Worm (Caenorhabditis elegans) whole organism, L1 larva: Measurements from ENCODE around the gene pqn-42.

Source experiments
- C04F5.9 ChIP-seq: sonication (generic microtip); optimal IDR thresholded peaks from 2 replicates; lab custom pipeline; 2016; ENCODE audit warnings: missing genetic modification characterization, missing compliant biosample characterization
- C16A3.4 ChIP-seq: fragments of 150-350 bp; optimal IDR thresholded peaks from 2 replicates; lab custom pipeline; 2014; ENCODE audit warnings: missing biosample characterization, missing genetic modification characterization
- C34B4.2 ChIP-seq: sonication (generic microtip); optimal IDR thresholded peaks from 2 replicates; lab custom pipeline; 2017; ENCODE audit warnings: mild to moderate bottlenecking, missing genetic modification characterization, missing compliant biosample characterization
- F16B12.6 ChIP-seq: fragments of 150-350 bp; optimal IDR thresholded peaks from 2 replicates; lab custom pipeline; 2014; ENCODE audit warnings: missing biosample characterization, missing genetic modification characterization
- Y116A8C.19 ChIP-seq: sonication (generic microtip); optimal IDR thresholded peaks from 2 replicates; lab custom pipeline; 2016; ENCODE audit warnings: missing compliant biosample characterization, missing genetic modification characterization, borderline replicate concordance
- alr-1 ChIP-seq: fragments of 200-800 bp; sonication (Bioruptor generic); optimal IDR thresholded peaks from 2 replicates; lab custom pipeline; 2018; ENCODE audit warnings: borderline replicate concordance, mild to moderate bottlenecking, missing genetic modification characterization, missing compliant biosample characterization
- aly-2 ChIP-seq: fragments of 150-350 bp; optimal IDR thresholded peaks from 2 replicates; lab custom pipeline; 2014; ENCODE audit warnings: missing biosample characterization, missing genetic modification characterization
- ama-1 ChIP-seq: fragments of 150-350 bp; optimal IDR thresholded peaks from 2 replicates; lab custom pipeline; 2014
- blmp-1 ChIP-seq: fragments of 150-350 bp; optimal IDR thresholded peaks from 2 replicates; lab custom pipeline; 2014; ENCODE audit warnings: missing biosample characterization, missing genetic modification characterization
- ceh-82 ChIP-seq, 3 experiments: fragments of 150-350 bp in 1 of 3; sonication (generic microtip) in 2 of 3; optimal IDR thresholded peaks; 2 replicates each; lab custom pipeline; 2014 to 2017; ENCODE audit warnings: missing biosample characterization in 3 of 3, missing genetic modification characterization in 3 of 3
- ceh-90 ChIP-seq: sonication (generic microtip); optimal IDR thresholded peaks from 2 replicates; lab custom pipeline; 2016; ENCODE audit warnings: missing genetic modification characterization, missing compliant biosample characterization
- ces-1 ChIP-seq: fragments of 150-350 bp; optimal IDR thresholded peaks from 2 replicates; lab custom pipeline; 2014; ENCODE audit warnings: missing biosample characterization, missing genetic modification reagents, missing genetic modification characterization
- dpl-1 ChIP-seq, 3 experiments: fragments of 150-350 bp in 2 of 3; sonication (generic microtip) in 1 of 3; optimal IDR thresholded peaks; 2 replicates each; lab custom pipeline; 2014 to 2017; ENCODE audit warnings: missing biosample characterization in 3 of 3, missing genetic modification characterization in 3 of 3, missing genetic modification reagents in 3 of 3
- dsc-1 ChIP-seq: sonication (generic microtip); optimal IDR thresholded peaks from 2 replicates; lab custom pipeline; 2016; ENCODE audit warnings: mild to moderate bottlenecking, missing genetic modification characterization, missing compliant biosample characterization
- efl-1 ChIP-seq, 4 experiments: fragments of 150-350 bp; optimal IDR thresholded peaks in 3 of 4; peaks in 1 of 4; 1 replicate in 1 of 4; 2 replicates in 3 of 4; lab custom pipeline; 2014; ENCODE audit warnings: missing biosample characterization in 2 of 4, missing genetic modification characterization in 2 of 4, missing genetic modification reagents in 2 of 4
- efl-3 ChIP-seq: fragments of 200-800 bp; sonication (Bioruptor generic); optimal IDR thresholded peaks from 2 replicates; lab custom pipeline; 2018; ENCODE audit warnings: mild to moderate bottlenecking, missing genetic modification characterization, missing compliant biosample characterization
- elt-2 ChIP-seq: sonication (generic microtip); optimal IDR thresholded peaks from 2 replicates; lab custom pipeline; 2016; ENCODE audit warnings: missing genetic modification characterization, mild to moderate bottlenecking, inconsistent platforms, missing compliant biosample characterization, missing genetic modification reagents
- ets-5 ChIP-seq: fragments of 200-800 bp; sonication (Bioruptor generic); IDR thresholded peaks from 2 replicates; pipeline ENCODE4 v1.3.6; 2022; ENCODE audit warnings: missing genetic modification characterization, missing compliant biosample characterization
- fkh-10 ChIP-seq: sonication (generic microtip); optimal IDR thresholded peaks from 2 replicates; lab custom pipeline; 2017; ENCODE audit warnings: missing biosample characterization, missing genetic modification reagents, missing genetic modification characterization
- fkh-8 ChIP-seq: sonication (generic microtip); optimal IDR thresholded peaks from 2 replicates; lab custom pipeline; 2016; ENCODE audit warnings: mild to moderate bottlenecking, missing genetic modification characterization, missing compliant biosample characterization
- grh-1 ChIP-seq: fragments of 200-800 bp; sonication (Bioruptor generic); IDR thresholded peaks from 2 replicates; pipeline ENCODE4 v1.3.6; 2022; ENCODE audit warnings: missing genetic modification reagents, missing genetic modification characterization, missing compliant biosample characterization
- hlh-17 ChIP-seq: fragments of 200-800 bp; sonication (Bioruptor generic); optimal IDR thresholded peaks from 2 replicates; lab custom pipeline; 2018; ENCODE audit warnings: missing genetic modification characterization, mild to moderate bottlenecking, missing compliant biosample characterization, moderate library complexity, borderline replicate concordance
- hlh-4 ChIP-seq: sonication (generic microtip); optimal IDR thresholded peaks from 2 replicates; lab custom pipeline; 2016; ENCODE audit warnings: mild to moderate bottlenecking, missing genetic modification characterization, missing compliant biosample characterization
- hpl-2 ChIP-seq: fragments of 150-350 bp; optimal IDR thresholded peaks from 2 replicates; lab custom pipeline; 2014; ENCODE audit warnings: missing biosample characterization, missing genetic modification reagents, missing genetic modification characterization
- lin-14 ChIP-seq: fragments of 200-800 bp; sonication (Bioruptor generic); optimal IDR thresholded peaks from 2 replicates; lab custom pipeline; 2018; ENCODE audit warnings: mild to moderate bottlenecking, missing genetic modification characterization, moderate library complexity, missing compliant biosample characterization
- lin-15B ChIP-seq: fragments of 150-350 bp; sonication (generic microtip); optimal IDR thresholded peaks from 3 replicates; lab custom pipeline; 2014; ENCODE audit warnings: missing biosample characterization, missing genetic modification characterization
- lin-35 ChIP-seq, 2 experiments: fragments of 150-350 bp; optimal IDR thresholded peaks; 2 replicates each; lab custom pipeline; 2014; ENCODE audit warnings: missing biosample characterization in 2 of 2, missing genetic modification characterization in 2 of 2, missing genetic modification reagents in 2 of 2
- lin-39 ChIP-seq: fragments of 150-350 bp; optimal IDR thresholded peaks from 2 replicates; lab custom pipeline; 2014; ENCODE audit warnings: missing biosample characterization, missing genetic modification reagents, missing genetic modification characterization
- lir-3 ChIP-seq: sonication (generic microtip); optimal IDR thresholded peaks from 2 replicates; lab custom pipeline; 2016; ENCODE audit warnings: mild to moderate bottlenecking, missing genetic modification characterization, moderate library complexity, missing compliant biosample characterization; ENCODE audit not compliant: poor library complexity
- lsy-2 ChIP-seq, 2 experiments: fragments of 150-350 bp; optimal IDR thresholded peaks; 2 replicates each; lab custom pipeline; 2014; ENCODE audit warnings: missing biosample characterization in 2 of 2, missing genetic modification characterization in 2 of 2
- mab-9 ChIP-seq: fragments of 200-800 bp; sonication (Bioruptor generic); IDR thresholded peaks from 2 replicates; pipeline ENCODE4 v1.3.6; 2022; ENCODE audit warnings: missing genetic modification reagents, missing genetic modification characterization, missing compliant biosample characterization
- nhr-19 ChIP-seq: fragments of 200-800 bp; sonication (Bioruptor generic); conservative IDR thresholded peaks from 2 replicates; pipeline ENCODE4 v1.3.6; 2022; ENCODE audit warnings: missing genetic modification characterization, missing compliant biosample characterization
- nhr-20 ChIP-seq: sonication (generic microtip); optimal IDR thresholded peaks from 2 replicates; lab custom pipeline; 2016; ENCODE audit warnings: mild to moderate bottlenecking, missing genetic modification characterization, missing compliant biosample characterization
- nhr-237 ChIP-seq: fragments of 150-350 bp; optimal IDR thresholded peaks from 2 replicates; lab custom pipeline; 2014; ENCODE audit warnings: missing biosample characterization, missing genetic modification characterization
- nhr-28 ChIP-seq: fragments of 150-350 bp; optimal IDR thresholded peaks from 2 replicates; lab custom pipeline; 2014; ENCODE audit warnings: missing biosample characterization, missing genetic modification characterization
- nhr-76 ChIP-seq: sonication (generic microtip); optimal IDR thresholded peaks from 2 replicates; lab custom pipeline; 2017; ENCODE audit warnings: missing biosample characterization, missing genetic modification characterization
- nhr-77 ChIP-seq: fragments of 150-350 bp; optimal IDR thresholded peaks from 2 replicates; lab custom pipeline; 2014; ENCODE audit warnings: missing biosample characterization, missing genetic modification characterization
- nhr-84 ChIP-seq: sonication (generic microtip); optimal IDR thresholded peaks from 2 replicates; lab custom pipeline; 2017; ENCODE audit warnings: missing biosample characterization, missing genetic modification characterization
- nhr-90 ChIP-seq: sonication (generic microtip); optimal IDR thresholded peaks from 2 replicates; lab custom pipeline; 2016; ENCODE audit warnings: mild to moderate bottlenecking, missing genetic modification characterization, missing compliant biosample characterization; ENCODE audit not compliant: poor library complexity
- pag-3 ChIP-seq: sonication (generic microtip); optimal IDR thresholded peaks from 2 replicates; lab custom pipeline; 2017; ENCODE audit warnings: missing genetic modification characterization, mild to moderate bottlenecking, missing compliant biosample characterization, antibody characterized with exemption, borderline replicate concordance; ENCODE audit not compliant: insufficient read depth
- pqm-1 ChIP-seq: sonication (generic microtip); optimal IDR thresholded peaks from 3 replicates; lab custom pipeline; 2017; ENCODE audit warnings: missing biosample characterization, missing genetic modification characterization
- snpc-4 ChIP-seq: fragments of 150-350 bp; optimal IDR thresholded peaks from 2 replicates; lab custom pipeline; 2014; ENCODE audit warnings: missing biosample characterization, missing genetic modification characterization
- snu-23 ChIP-seq: sonication (generic microtip); optimal IDR thresholded peaks from 2 replicates; lab custom pipeline; 2016; ENCODE audit warnings: missing genetic modification characterization, missing compliant biosample characterization
- sptf-1 ChIP-seq: fragments of 150-350 bp; optimal IDR thresholded peaks from 2 replicates; lab custom pipeline; 2014; ENCODE audit warnings: missing biosample characterization, missing genetic modification characterization
- tbx-2 ChIP-seq: sonication (generic microtip); optimal IDR thresholded peaks from 2 replicates; lab custom pipeline; 2016; ENCODE audit warnings: missing genetic modification characterization, missing compliant biosample characterization
- tlp-1 ChIP-seq: fragments of 150-350 bp; optimal IDR thresholded peaks from 2 replicates; lab custom pipeline; 2014; ENCODE audit warnings: missing biosample characterization, missing genetic modification characterization
- unc-62 ChIP-seq: fragments of 150-350 bp; optimal IDR thresholded peaks from 2 replicates; lab custom pipeline; 2014; ENCODE audit warnings: missing biosample characterization, missing genetic modification reagents, missing genetic modification characterization
- unc-98 ChIP-seq: fragments of 200-800 bp; sonication (Bioruptor generic); IDR thresholded peaks from 2 replicates; pipeline ENCODE4 v1.3.6; 2022; ENCODE audit warnings: missing genetic modification characterization, missing compliant biosample characterization
- xbp-1 ChIP-seq: sonication (generic microtip); optimal IDR thresholded peaks from 2 replicates; lab custom pipeline; 2016; ENCODE audit warnings: missing genetic modification characterization, missing compliant biosample characterization
- zip-4 ChIP-seq: fragments of 200-800 bp; sonication (Bioruptor generic); optimal IDR thresholded peaks from 2 replicates; lab custom pipeline; 2018; ENCODE audit warnings: mild to moderate bottlenecking, missing genetic modification characterization, moderate library complexity, missing compliant biosample characterization
- ztf-4 ChIP-seq: fragments of 150-350 bp; optimal IDR thresholded peaks from 2 replicates; lab custom pipeline; 2014; ENCODE audit warnings: missing biosample characterization, missing genetic modification characterization

The pqn-42 gene

DNA sequence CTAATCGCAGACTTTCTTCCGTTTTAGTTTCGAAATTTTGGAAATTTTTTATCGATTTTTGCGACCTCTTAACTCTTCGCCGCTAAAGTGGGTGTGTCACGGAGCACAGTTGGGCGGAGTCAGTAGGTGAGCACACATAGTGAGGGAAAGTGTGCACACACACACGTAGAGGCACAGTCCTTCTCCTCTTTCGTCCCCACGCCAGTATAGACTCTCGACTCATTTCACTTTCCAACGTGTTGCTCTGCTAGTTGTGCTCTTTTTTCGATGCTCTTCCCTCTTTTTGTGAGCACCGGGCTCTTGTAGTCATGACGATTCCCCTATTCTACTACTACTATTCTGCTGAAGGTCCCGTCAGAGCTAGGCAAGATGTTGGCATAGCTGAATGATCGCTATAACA lies 6.3 kb downstream of the pqn-42 start:
- TF ChIP-seq lir-3 (no peak), efl-3 (GFP tag; lab: Kevin White, UChicago) (no peak), unc-62 (GFP tag; lab: Kevin White, UChicago) (no peak), zip-4 (GFP tag; lab: Kevin White, UChicago) (no peak), snu-23 (GFP tag; lab: Kevin White, UChicago) (no peak), snpc-4 (tag; lab: Kevin White, UChicago) (no peak), ces-1 (GFP tag; lab: Kevin White, UChicago) (no peak), Y116A8C.19 (tag; lab: Kevin White, UChicago) (no peak), alr-1 (tag; lab: Kevin White, UChicago) (no peak), lin-35 (GFP tag; optimal IDR thresholded peaks at IDR 0.05; lab: Kevin White, UChicago) (peak in 1 of 2 experiments; percentile 28), pqm-1 (no peak), C34B4.2 (tag; lab: Kevin White, UChicago) (no peak), dsc-1 (tag; lab: Kevin White, UChicago) (no peak), nhr-90 (no peak), ets-5 (GFP tag; lab: Robert Waterston, UW) (no peak), hlh-4 (tag; lab: Kevin White, UChicago) (no peak), hlh-17 (GFP tag; lab: Kevin White, UChicago) (no peak), lsy-2 (tag; optimal IDR thresholded peaks at IDR 0.05; lab: Kevin White, UChicago) (peak in 1 of 2 experiments; percentile 7), lin-39 (tag; lab: Kevin White, UChicago) (no peak), nhr-77 (tag; lab: Kevin White, UChicago) (no peak), fkh-10 (no peak), nhr-19 (GFP tag; lab: Robert Waterston, UW) (no peak), mab-9 (GFP tag; lab: Robert Waterston, UW) (no peak), elt-2 (tag; lab: Kevin White, UChicago) (peak; percentile 20), grh-1 (no peak), tlp-1 (tag; lab: Kevin White, UChicago) (no peak), nhr-28 (tag; lab: Kevin White, UChicago) (no peak), efl-1 (optimal IDR thresholded peaks at IDR 0.05; lab: Kevin White, UChicago) (no peak), efl-1 (GFP tag; optimal IDR thresholded peaks at IDR 0.05 in 1 of 2; lab: Kevin White, UChicago) (peak in 1 of 2 experiments; percentile 94), nhr-20 (tag; lab: Kevin White, UChicago) (no peak), unc-98 (GFP tag; lab: Robert Waterston, UW) (no peak), nhr-84 (no peak)

DNA sequence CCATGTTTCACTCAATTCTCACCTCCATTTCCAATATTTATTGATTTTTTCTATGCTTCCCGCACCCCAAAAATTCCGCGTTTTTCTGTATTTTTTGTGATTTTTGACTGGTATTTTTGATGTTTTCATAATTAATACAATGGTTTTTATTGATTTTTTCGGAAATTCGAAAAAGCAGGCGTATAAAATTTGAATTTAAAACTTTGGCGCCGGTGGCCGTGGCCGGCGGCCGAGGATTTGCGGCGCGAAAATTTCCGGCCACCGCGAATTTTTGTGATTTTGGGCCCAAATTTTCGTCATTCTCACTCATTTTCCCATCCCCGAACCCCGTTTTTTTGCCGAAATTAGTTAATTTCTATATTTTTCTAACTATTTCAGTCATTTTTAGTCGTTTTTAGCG lies 7.8 kb downstream of the pqn-42 start:
- TF ChIP-seq nhr-76 (tag; lab: Kevin White, UChicago), result no peak
- peak; percentile 83 to 89 (median 84) for TF ChIP-seq dpl-1 (GFP tag; optimal IDR thresholded peaks at IDR 0.05; lab: Kevin White, UChicago)
- peak; percentile 22 for TF ChIP-seq lin-15B (tag; lab: Kevin White, UChicago)
- peak; percentile 29 for TF ChIP-seq aly-2 (tag; lab: Kevin White, UChicago)
- TF ChIP-seq efl-1 (optimal IDR thresholded peaks at IDR 0.05; lab: Kevin White, UChicago), result peak; percentile 89 to 91
- TF ChIP-seq efl-1 (GFP tag; optimal IDR thresholded peaks at IDR 0.05 in 1 of 2; lab: Kevin White, UChicago), result peak; percentile 89 to 98
- TF ChIP-seq ztf-4 (tag; lab: Kevin White, UChicago), result no peak
- no peak for TF ChIP-seq ets-5 (GFP tag; lab: Robert Waterston, UW)
- TF ChIP-seq C16A3.4 (tag; lab: Kevin White, UChicago), result no peak
- TF ChIP-seq alr-1 (tag; lab: Kevin White, UChicago), result no peak
- no peak for TF ChIP-seq hlh-4 (tag; lab: Kevin White, UChicago)
- peak; percentile 49 for TF ChIP-seq xbp-1 (tag; lab: Kevin White, UChicago)
- no peak for TF ChIP-seq pag-3 (tag; lab: Kevin White, UChicago)
- TF ChIP-seq blmp-1, result no peak
- TF ChIP-seq fkh-8 (tag; lab: Kevin White, UChicago), result peak; percentile 34
- peak; percentile 89 for TF ChIP-seq ceh-90
- peak; percentile 67 for TF ChIP-seq tbx-2
- TF ChIP-seq lin-14 (GFP tag; lab: Kevin White, UChicago), result peak; percentile 46
- TF ChIP-seq ces-1 (GFP tag; lab: Kevin White, UChicago), result no peak
- TF ChIP-seq ama-1 (lab: Kevin White, UChicago), result no peak
- TF ChIP-seq hpl-2 (GFP tag; lab: Kevin White, UChicago), result no peak
- TF ChIP-seq nhr-237, result no peak
- peak in 2 of 3 experiments; percentile 24 to 31 for TF ChIP-seq ceh-82 (tag; optimal IDR thresholded peaks at IDR 0.05; lab: Kevin White, UChicago)
- TF ChIP-seq C04F5.9 (tag; lab: Kevin White, UChicago), result peak; percentile 19
- no peak for TF ChIP-seq sptf-1
- no peak for TF ChIP-seq nhr-84
- no peak for TF ChIP-seq F16B12.6 (tag; lab: Kevin White, UChicago)
- no peak for TF ChIP-seq unc-62 (GFP tag; lab: Kevin White, UChicago)
